Fruit fly (Drosophila melanogaster) whole organism, embryonic: ENCODE measurements around the gene CG14079.
A peak's percentile ranks its signal among the peaks of the same experiment; 100 is the strongest.

Experiments used
- Ada2b ChIP-seq: fragments of 200-800 bp; sonication (Bioruptor generic); IDR thresholded peaks from 2 replicates; pipeline ENCODE4 v1.3.6; 2022; ENCODE audit warnings: missing biosample characterization, missing genetic modification characterization
- B-H1 ChIP-seq: fragments of 200-800 bp; sonication (Bioruptor generic); IDR thresholded peaks from 3 replicates; pipeline ENCODE4 v1.3.6; 2022; ENCODE audit warnings: missing biosample characterization, missing genetic modification characterization
- CG10979 ChIP-seq: fragments of 200-800 bp; sonication (Bioruptor generic); optimal IDR thresholded peaks from 2 replicates; lab custom pipeline; 2018; ENCODE audit warnings: missing biosample characterization, mild to moderate bottlenecking, missing genetic modification characterization, moderate library complexity
- CG12391 ChIP-seq: fragments of 200-800 bp; sonication (Bioruptor generic); optimal IDR thresholded peaks from 3 replicates; lab custom pipeline; 2018; ENCODE audit warnings: missing biosample characterization, mild to moderate bottlenecking, missing genetic modification characterization, moderate library complexity
- CG13775 ChIP-seq: fragments of 200-800 bp; sonication (Bioruptor generic); optimal IDR thresholded peaks from 3 replicates; lab custom pipeline; 2017; ENCODE audit warnings: missing biosample characterization, mild to moderate bottlenecking, missing genetic modification characterization
- CG15479 ChIP-seq: fragments of 200-800 bp; sonication (Bioruptor generic); optimal IDR thresholded peaks from 3 replicates; lab custom pipeline; 2019; ENCODE audit warnings: missing biosample characterization, mild to moderate bottlenecking, missing genetic modification characterization, moderate library complexity
- CG18599 ChIP-seq: fragments of 200-800 bp; sonication (Bioruptor generic); optimal IDR thresholded peaks from 3 replicates; lab custom pipeline; 2017; ENCODE audit warnings: missing biosample characterization, missing genetic modification characterization, mild to moderate bottlenecking, moderate library complexity, missing genetic modification reagents
- CG2199 ChIP-seq: fragments of 200-800 bp; sonication (Bioruptor generic); IDR thresholded peaks from 3 replicates; pipeline ENCODE4 v1.3.6; 2022; ENCODE audit warnings: missing biosample characterization, missing genetic modification characterization
- CG3281 ChIP-seq: fragments of 200-800 bp; sonication (Bioruptor generic); optimal IDR thresholded peaks from 3 replicates; lab custom pipeline; 2017; ENCODE audit warnings: missing biosample characterization, mild to moderate bottlenecking, missing genetic modification characterization
- CG4360 ChIP-seq: fragments of 200-800 bp; sonication (Bioruptor generic); IDR thresholded peaks from 2 replicates; pipeline ENCODE4 v1.3.6; 2022; ENCODE audit warnings: missing biosample characterization, missing genetic modification characterization
- CG7839 ChIP-seq: fragments of 200-800 bp; sonication (Bioruptor generic); optimal IDR thresholded peaks from 3 replicates; lab custom pipeline; 2018; ENCODE audit warnings: missing biosample characterization, mild to moderate bottlenecking, missing genetic modification characterization, moderate library complexity
- CG8478 ChIP-seq: fragments of >200 bp; optimal IDR thresholded peaks from 2 replicates; lab custom pipeline; 2018
- CG9727 ChIP-seq: fragments of 200-800 bp; sonication (Bioruptor generic); optimal IDR thresholded peaks from 3 replicates; lab custom pipeline; 2017; ENCODE audit warnings: missing biosample characterization, mild to moderate bottlenecking, missing genetic modification characterization
- CG9932 ChIP-seq: fragments of 200-800 bp; sonication (Bioruptor generic); IDR thresholded peaks from 2 replicates; pipeline ENCODE4 v1.3.6; 2022; ENCODE audit warnings: missing biosample characterization, missing genetic modification characterization
- E2f2 ChIP-seq: fragments of 200-800 bp; sonication (Bioruptor generic); IDR thresholded peaks from 2 replicates; pipeline ENCODE4 v1.3.6; 2022; ENCODE audit warnings: missing biosample characterization, missing genetic modification characterization
- Eip74EF ChIP-seq, 2 experiments: fragments of 200-800 bp in 1 of 2; fragments of >200 bp in 1 of 2; sonication (Bioruptor generic) in 1 of 2; optimal IDR thresholded peaks; 2 replicates each; lab custom pipeline; 2017 to 2019; ENCODE audit warnings: missing biosample characterization in 2 of 2, missing genetic modification characterization in 2 of 2, mild to moderate bottlenecking in 1 of 2, moderate library complexity in 1 of 2
- Fer3 ChIP-seq: fragments of 200-800 bp; sonication (Bioruptor generic); optimal IDR thresholded peaks from 2 replicates; lab custom pipeline; 2018; ENCODE audit warnings: missing biosample characterization, mild to moderate bottlenecking, missing genetic modification characterization, moderate library complexity
- MTF-1 ChIP-seq: fragments of 200-800 bp; sonication (Bioruptor generic); optimal IDR thresholded peaks from 2 replicates; lab custom pipeline; 2018; ENCODE audit warnings: missing biosample characterization, mild to moderate bottlenecking, missing genetic modification characterization, borderline replicate concordance
- NfI ChIP-seq: fragments of 200-800 bp; sonication (Bioruptor generic); optimal IDR thresholded peaks from 3 replicates; lab custom pipeline; 2018; ENCODE audit warnings: missing biosample characterization, mild to moderate bottlenecking, missing genetic modification characterization, moderate library complexity
- Oli ChIP-seq: fragments of 200-800 bp; sonication (Bioruptor generic); optimal IDR thresholded peaks from 2 replicates; lab custom pipeline; 2018; ENCODE audit warnings: missing biosample characterization, mild to moderate bottlenecking, missing genetic modification characterization, moderate library complexity
- Opbp ChIP-seq: fragments of 200-800 bp; sonication (Bioruptor generic); IDR thresholded peaks from 3 replicates; pipeline ENCODE4 v1.3.6; 2022; ENCODE audit warnings: missing biosample characterization, missing genetic modification characterization; ENCODE audit not compliant: partially characterized antibody
- Rfx ChIP-seq: fragments of 200-800 bp; sonication (Bioruptor generic); IDR thresholded peaks from 2 replicates; pipeline ENCODE4 v1.3.6; 2022; ENCODE audit warnings: missing biosample characterization, missing genetic modification characterization
- Sin3A ChIP-seq: fragments of >200 bp; optimal IDR thresholded peaks from 2 replicates; lab custom pipeline; 2018
- Ssrp ChIP-seq: fragments of 200-800 bp; sonication (Bioruptor generic); optimal IDR thresholded peaks from 2 replicates; lab custom pipeline; 2018; ENCODE audit warnings: missing biosample characterization, mild to moderate bottlenecking, missing genetic modification characterization, moderate library complexity
- Xrp1 ChIP-seq: fragments of 200-800 bp; sonication (Bioruptor generic); IDR thresholded peaks from 2 replicates; pipeline ENCODE4 v1.3.6; 2022; ENCODE audit warnings: missing biosample characterization, missing genetic modification characterization
- abd-A ChIP-seq: fragments of 200-800 bp; sonication (Bioruptor generic); optimal IDR thresholded peaks from 3 replicates; lab custom pipeline; 2019; ENCODE audit warnings: missing biosample characterization, mild to moderate bottlenecking, missing genetic modification characterization, moderate library complexity
- bcd ChIP-seq: fragments of 200-800 bp; sonication (Bioruptor generic); optimal IDR thresholded peaks from 2 replicates; lab custom pipeline; 2017; ENCODE audit warnings: missing biosample characterization, mild to moderate bottlenecking, missing genetic modification characterization
- bsh ChIP-seq, 2 experiments: fragments of 200-800 bp; sonication (Bioruptor generic); optimal IDR thresholded peaks; 2 replicates each; lab custom pipeline; 2017 to 2018; ENCODE audit warnings: mild to moderate bottlenecking in 2 of 2, missing biosample characterization in 2 of 2, missing genetic modification characterization in 2 of 2, moderate library complexity in 1 of 2
- chif ChIP-seq, 2 experiments: fragments of 200-800 bp; sonication (Bioruptor generic); optimal IDR thresholded peaks; 3 replicates each; lab custom pipeline; 2016; ENCODE audit warnings: missing biosample characterization in 2 of 2, missing genetic modification characterization in 2 of 2
- crol ChIP-seq: fragments of 200-800 bp; sonication (Bioruptor generic); IDR thresholded peaks from 2 replicates; pipeline ENCODE4 v1.3.6; 2022; ENCODE audit warnings: missing biosample characterization, missing genetic modification characterization
- dysf ChIP-seq: fragments of 200-800 bp; sonication (Bioruptor generic); IDR thresholded peaks from 3 replicates; pipeline ENCODE4 v1.3.6; 2022; ENCODE audit warnings: missing biosample characterization, missing genetic modification characterization
- esg ChIP-seq: fragments of 200-800 bp; sonication (Bioruptor generic); conservative IDR thresholded peaks from 2 replicates; pipeline ENCODE4 v1.3.6; 2022; ENCODE audit warnings: missing biosample characterization, missing genetic modification characterization
- fru ChIP-seq: fragments of >200 bp; optimal IDR thresholded peaks from 2 replicates; lab custom pipeline; 2017
- hkb ChIP-seq, 2 experiments: fragments of 200-800 bp in 1 of 2; fragments of >200 bp in 1 of 2; sonication (Bioruptor generic) in 1 of 2; IDR thresholded peaks in 1 of 2; optimal IDR thresholded peaks in 1 of 2; 2 replicates each; pipeline versions ENCODE4 v1.3.6 to Lab custom; 2017 to 2022; ENCODE audit warnings: missing biosample characterization in 1 of 2, missing genetic modification characterization in 1 of 2
- hth ChIP-seq: fragments of >200 bp; optimal IDR thresholded peaks from 2 replicates; lab custom pipeline; 2017; ENCODE audit warnings: inconsistent platforms
- jumu ChIP-seq: fragments of 200-800 bp; sonication (Bioruptor generic); optimal IDR thresholded peaks from 3 replicates; lab custom pipeline; 2016; ENCODE audit warnings: missing biosample characterization, missing genetic modification characterization
- lab ChIP-seq: fragments of 200-800 bp; sonication (Bioruptor generic); optimal IDR thresholded peaks from 3 replicates; lab custom pipeline; 2017; ENCODE audit warnings: missing biosample characterization, missing genetic modification characterization, mild to moderate bottlenecking, moderate library complexity, missing genetic modification reagents
- mam ChIP-seq: fragments of 200-800 bp; sonication (Bioruptor generic); optimal IDR thresholded peaks from 3 replicates; lab custom pipeline; 2016; ENCODE audit warnings: missing biosample characterization, missing genetic modification characterization
- oc ChIP-seq: fragments of 200-800 bp; sonication (Bioruptor generic); optimal IDR thresholded peaks from 2 replicates; lab custom pipeline; 2018; ENCODE audit warnings: missing biosample characterization, mild to moderate bottlenecking, missing genetic modification characterization, moderate library complexity
- pho ChIP-seq: fragments of 200-800 bp; sonication (Bioruptor generic); optimal IDR thresholded peaks from 2 replicates; lab custom pipeline; 2016; ENCODE audit warnings: missing biosample characterization, missing genetic modification characterization
- rib ChIP-seq: fragments of 200-800 bp; sonication (Bioruptor generic); IDR thresholded peaks from 2 replicates; pipeline ENCODE4 v1.3.6; 2022; ENCODE audit warnings: missing biosample characterization, missing genetic modification characterization
- sc ChIP-seq, 3 experiments: fragments of >200 bp in 2 of 3; fragments of 200-800 bp in 1 of 3; sonication (Bioruptor generic) in 1 of 3; optimal IDR thresholded peaks; 2 replicates in 2 of 3; 3 replicates in 1 of 3; lab custom pipeline; 2017; ENCODE audit warnings: mild to moderate bottlenecking in 1 of 3, missing biosample characterization in 1 of 3, missing genetic modification characterization in 1 of 3, missing genetic modification reagents in 1 of 3
- scrt ChIP-seq: fragments of 200-800 bp; sonication (Bioruptor generic); optimal IDR thresholded peaks from 2 replicates; lab custom pipeline; 2018; ENCODE audit warnings: missing biosample characterization, mild to moderate bottlenecking, missing genetic modification characterization, moderate library complexity
- sr ChIP-seq: fragments of 200-800 bp; sonication (Bioruptor generic); IDR thresholded peaks from 3 replicates; pipeline ENCODE4 v1.3.6; 2022; ENCODE audit warnings: missing biosample characterization, missing genetic modification characterization
- tin ChIP-seq: fragments of 200-800 bp; sonication (Bioruptor generic); optimal IDR thresholded peaks from 3 replicates; lab custom pipeline; 2016; ENCODE audit warnings: missing biosample characterization, missing genetic modification characterization
- vvl ChIP-seq: fragments of 200-800 bp; sonication (Bioruptor generic); IDR thresholded peaks from 2 replicates; pipeline ENCODE4 v1.3.6; 2022; ENCODE audit warnings: missing biosample characterization, missing genetic modification characterization
- zfh2 ChIP-seq: fragments of 200-800 bp; sonication (Bioruptor generic); optimal IDR thresholded peaks from 2 replicates; lab custom pipeline; 2016; ENCODE audit warnings: missing biosample characterization, missing genetic modification characterization

The CG14079 gene

dm6 chr3L:19079798-19080691 is 17.8 kb upstream of the CG14079 start (continued):
- TF ChIP-seq vvl (GFP tag; lab: Robert Waterston, UW), result 0 out of 2 replicates have a peak, but pooled peaks have one; percentile 11
- peak; percentile 45 for TF ChIP-seq bcd
- TF ChIP-seq MTF-1 (GFP tag; lab: Kevin White, UChicago), result no peak
- TF ChIP-seq CG12391 (tag; lab: Kevin White, UChicago), result peak; percentile 17
- peak; percentile 59 for TF ChIP-seq Oli (tag; lab: Kevin White, UChicago)
- TF ChIP-seq oc (tag; lab: Kevin White, UChicago), result peak; percentile 8
- TF ChIP-seq E2f2 (GFP tag; lab: Robert Waterston, UW), result 0 out of 2 replicates have a peak, but pooled peaks have one; percentile 9
- TF ChIP-seq rib (GFP tag; lab: Robert Waterston, UW), result no peak
- no peak for TF ChIP-seq Sin3A
- TF ChIP-seq sc (optimal IDR thresholded peaks at IDR 0.05; lab: Kevin White, UChicago), result no peak
- no peak for TF ChIP-seq sc (GFP tag; optimal IDR thresholded peaks at IDR 0.05; lab: Kevin White, UChicago)
- TF ChIP-seq fru (lab: Kevin White, UChicago), result no peak
- peak; percentile 10 for TF ChIP-seq CG13775 (GFP tag; lab: Kevin White, UChicago)
- TF ChIP-seq zfh2, result peak; percentile 14
- 0 out of 2 replicates have a peak, but pooled peaks have one; percentile 18 for TF ChIP-seq Xrp1 (GFP tag; lab: Robert Waterston, UW)
- TF ChIP-seq Eip74EF (GFP tag; optimal IDR thresholded peaks at IDR 0.05; lab: Kevin White, UChicago), result peak in 1 of 2 experiments; percentile 11
- TF ChIP-seq pho (GFP tag; lab: Kevin White, UChicago), result peak; percentile 28
- peak; percentile 23 for TF ChIP-seq tin (GFP tag; lab: Kevin White, UChicago)
- TF ChIP-seq CG10979 (tag; lab: Kevin White, UChicago), result peak; percentile 12
- peak; percentile 11 for TF ChIP-seq jumu (GFP tag; lab: Kevin White, UChicago)
- TF ChIP-seq esg (GFP tag; lab: Robert Waterston, UW), result 0 out of 2 replicates have a peak, but pooled peaks have one; percentile 9
- peak; percentile 37 for TF ChIP-seq CG9727
- TF ChIP-seq Rfx (GFP tag; lab: Robert Waterston, UW), result peak; percentile 47
- TF ChIP-seq CG4360 (GFP tag; lab: Robert Waterston, UW), result no peak
- TF ChIP-seq chif (GFP tag; optimal IDR thresholded peaks at IDR 0.05; lab: Kevin White, UChicago), result peak; percentile 6 to 42
- TF ChIP-seq crol, result peak; percentile 95
- peak; percentile 18 for TF ChIP-seq mam
- TF ChIP-seq CG2199 (GFP tag; lab: Robert Waterston, UW), result peak; percentile 24; the same call in 1 of the 3 replicates
- no peak for TF ChIP-seq CG15479 (GFP tag; lab: Kevin White, UChicago)
- peak; percentile 12 for TF ChIP-seq scrt (GFP tag; lab: Kevin White, UChicago)
- peak; percentile 26 for TF ChIP-seq abd-A
- TF ChIP-seq B-H1 (GFP tag; lab: Robert Waterston, UW), result no peak
- peak; percentile 19; the same call in 1 of the 3 replicates for TF ChIP-seq dysf
- TF ChIP-seq CG8478 (lab: Kevin White, UChicago), result peak; percentile 72
- peak; percentile 52 for TF ChIP-seq sr (GFP tag; lab: Robert Waterston, UW)
- peak; percentile 7 to 47 for TF ChIP-seq bsh (GFP tag; optimal IDR thresholded peaks at IDR 0.05; lab: Kevin White, UChicago)
- no peak for TF ChIP-seq hkb (optimal IDR thresholded peaks at IDR 0.05; lab: Kevin White, UChicago)
- TF ChIP-seq hkb (GFP tag; IDR thresholded peaks at IDR 0.05; lab: Robert Waterston, UW), result 0 out of 2 replicates have a peak, but pooled peaks have one; percentile 16
- peak; percentile 58 for TF ChIP-seq CG3281 (GFP tag; lab: Kevin White, UChicago)
- peak; percentile 36 for TF ChIP-seq Ssrp (tag; lab: Kevin White, UChicago)
- TF ChIP-seq CG9932, result peak; percentile 27; the same call in 1 of the 2 replicates
- peak; percentile 14 for TF ChIP-seq NfI (GFP tag; lab: Kevin White, UChicago)
- no peak for TF ChIP-seq Ada2b (GFP tag; lab: Robert Waterston, UW)
- TF ChIP-seq lab (GFP tag; lab: Kevin White, UChicago), result peak; percentile 16
- peak; percentile 37 for TF ChIP-seq CG18599 (GFP tag; lab: Kevin White, UChicago)
- no peak for TF ChIP-seq Opbp (GFP tag; lab: Robert Waterston, UW)
- no peak for TF ChIP-seq hth (lab: Kevin White, UChicago)
- TF ChIP-seq Fer3 (tag; lab: Kevin White, UChicago), result peak; percentile 13
- peak; percentile 55 for TF ChIP-seq CG7839
